Fruit fly (Drosophila melanogaster) whole organism, embryonic: ENCODE results near the gene CG31542.

Source experiments
- Antp ChIP-seq: fragments of 200-800 bp; sonication (Bioruptor generic); optimal IDR thresholded peaks from 3 replicates; lab custom pipeline; 2016; ENCODE audit warnings: missing biosample characterization, missing genetic modification characterization
- CG31224 ChIP-seq: fragments of 200-800 bp; sonication (Bioruptor generic); IDR thresholded peaks from 2 replicates; pipeline ENCODE4 v1.3.6; 2022; ENCODE audit warnings: missing biosample characterization, missing genetic modification characterization
- CG4328 ChIP-seq: fragments of 200-800 bp; sonication (Bioruptor generic); optimal IDR thresholded peaks from 3 replicates; lab custom pipeline; 2017; ENCODE audit warnings: missing biosample characterization, missing genetic modification reagents, missing genetic modification characterization
- Lpt ChIP-seq: fragments of >200 bp; optimal IDR thresholded peaks from 2 replicates; lab custom pipeline; 2018; ENCODE audit warnings: missing biosample characterization, missing genetic modification characterization
- ac ChIP-seq: fragments of 200-800 bp; sonication (Bioruptor generic); optimal IDR thresholded peaks from 3 replicates; lab custom pipeline; 2017; ENCODE audit warnings: missing biosample characterization, mild to moderate bottlenecking, missing genetic modification characterization
- disco-r ChIP-seq: fragments of 200-800 bp; sonication (Bioruptor generic); optimal IDR thresholded peaks from 2 replicates; lab custom pipeline; 2016; ENCODE audit warnings: missing biosample characterization, missing genetic modification characterization
- gsb-n ChIP-seq: fragments of 200-800 bp; sonication (Bioruptor generic); optimal IDR thresholded peaks from 3 replicates; lab custom pipeline; 2018; ENCODE audit warnings: missing biosample characterization, mild to moderate bottlenecking, missing genetic modification characterization

DNA sequence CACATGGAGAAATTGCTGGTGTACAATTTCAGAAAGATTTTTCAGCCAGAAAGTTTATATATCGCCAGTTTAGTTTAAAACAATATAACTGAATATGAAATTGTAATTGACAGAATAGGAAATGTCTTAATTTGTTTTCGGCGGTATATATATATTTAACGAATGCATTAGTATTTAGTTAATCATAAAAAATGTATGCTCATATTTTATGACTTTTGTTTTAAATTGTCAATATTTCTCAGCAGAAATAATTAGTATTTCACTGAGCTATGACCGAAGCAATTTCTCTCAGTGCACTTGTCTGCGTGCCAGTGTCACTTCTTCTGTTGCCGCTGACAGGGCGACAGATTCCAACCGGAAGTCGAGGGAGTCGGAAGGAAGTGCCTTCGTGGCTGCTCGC is 43.6 kb downstream of the CG31542 start:
- TF ChIP-seq ac (GFP tag; lab: Kevin White, UChicago): no peak
- TF ChIP-seq CG4328 (GFP tag; lab: Kevin White, UChicago): peak; percentile 26
- TF ChIP-seq gsb-n (tag; lab: Kevin White, UChicago): no peak
- no peak for TF ChIP-seq disco-r
- TF ChIP-seq Lpt (GFP tag; lab: Kevin White, UChicago): no peak
- no peak; the same call in 1 of the 2 replicates for TF ChIP-seq CG31224 (GFP tag; lab: Robert Waterston, UW)
- TF ChIP-seq Antp: no peak
